Worm (Caenorhabditis elegans): Measurements from ENCODE around the gene Y45F3A.8.

Y45F3A.8 gene

DNA sequence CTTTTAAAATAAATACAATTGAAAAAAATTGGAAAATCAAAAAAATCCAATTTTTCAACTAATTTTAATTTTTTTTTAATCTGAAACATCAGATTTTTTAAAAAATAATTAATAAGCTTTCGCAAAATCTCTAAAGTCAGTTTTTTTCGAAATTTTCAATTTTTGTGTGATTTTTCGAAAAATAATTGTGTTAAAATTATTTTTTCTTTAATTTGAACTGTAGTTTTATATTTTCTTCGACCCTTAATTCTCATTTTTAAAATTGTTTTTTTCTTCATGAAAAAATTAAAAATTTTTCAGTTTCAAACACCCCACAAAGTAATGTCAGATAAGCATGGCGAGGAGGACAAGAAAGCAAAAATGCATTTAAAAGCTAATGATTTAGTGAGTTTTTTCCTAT lies 12.4 kb upstream of the Y45F3A.8 start, which contains the start of gene rabx-5:
TSS of gene rabx-5 (plus strand) at position 301 of the 400 bp plus-strand sequence.
- TF ChIP-seq ref-1 (GFP tag; conservative IDR thresholded peaks at IDR 0.05), result no peak
- TF ChIP-seq ztf-23 (GFP tag; IDR thresholded peaks at IDR 0.05), result no peak
- no peak for TF ChIP-seq T22C8.4 (GFP tag; IDR thresholded peaks at IDR 0.05)
- TF ChIP-seq flt-1 (GFP tag; IDR thresholded peaks at IDR 0.05), result no peak
- no peak for TF ChIP-seq tab-1 (GFP tag; IDR thresholded peaks at IDR 0.05)
- TF ChIP-seq klf-2 (GFP tag; conservative IDR thresholded peaks at IDR 0.05), result no peak
- TF ChIP-seq med-1 (GFP tag; optimal IDR thresholded peaks at IDR 0.05; ENCODE audit: insufficient read depth), result no peak
- no peak for TF ChIP-seq ztf-29 (GFP tag; IDR thresholded peaks at IDR 0.05)
- no peak for TF ChIP-seq cog-1 (tag; optimal IDR thresholded peaks at IDR 0.05)

DNA sequence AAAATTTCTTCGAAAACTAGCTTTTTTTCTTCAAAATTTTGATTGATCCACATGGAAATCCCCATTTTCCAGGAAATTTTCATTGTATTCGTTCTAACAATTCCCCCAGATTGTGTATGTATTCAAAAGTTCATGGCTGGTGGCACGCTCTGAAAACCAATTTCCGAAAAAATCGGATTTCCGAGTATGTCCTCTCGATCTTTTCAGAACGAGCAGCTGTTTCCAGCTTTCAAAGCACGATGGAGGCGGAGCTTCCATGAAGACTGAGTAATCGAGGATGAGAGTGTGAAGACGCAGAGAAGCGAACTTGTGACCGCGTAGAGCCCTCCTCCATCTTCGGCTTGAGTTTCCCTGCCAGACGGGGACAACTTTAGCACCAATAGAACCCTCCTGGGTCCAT lies 11.7 kb upstream of the Y45F3A.8 start:
- TF ChIP-seq klf-2 (GFP tag; conservative IDR thresholded peaks at IDR 0.05) (no peak), tab-1 (GFP tag; IDR thresholded peaks at IDR 0.05) (no peak), ztf-29 (GFP tag; IDR thresholded peaks at IDR 0.05) (no peak), med-1 (GFP tag; optimal IDR thresholded peaks at IDR 0.05; ENCODE audit: insufficient read depth) (no peak), flt-1 (GFP tag; IDR thresholded peaks at IDR 0.05) (no peak), T22C8.4 (GFP tag; IDR thresholded peaks at IDR 0.05) (no peak), cog-1 (tag; optimal IDR thresholded peaks at IDR 0.05) (no peak), ztf-23 (GFP tag; IDR thresholded peaks at IDR 0.05) (no peak), ref-1 (GFP tag; conservative IDR thresholded peaks at IDR 0.05) (no peak)

DNA sequence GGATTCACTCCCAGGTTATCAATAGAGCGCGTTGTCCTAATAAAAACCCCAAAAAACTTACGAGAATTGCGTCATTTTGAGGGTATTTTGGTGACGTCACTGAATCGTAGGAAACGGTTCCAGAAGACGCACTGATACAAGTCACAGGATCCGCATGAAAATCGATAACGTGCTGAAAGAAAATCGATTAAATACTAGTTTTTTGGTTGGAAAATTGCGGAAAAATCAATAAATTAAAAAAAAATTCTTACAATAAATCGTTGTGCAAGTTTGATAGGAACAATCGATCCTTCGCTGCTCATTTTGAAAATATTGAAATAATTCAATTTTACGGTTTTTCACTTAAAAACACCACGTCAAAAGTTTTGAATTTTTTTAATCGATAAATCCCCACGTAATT lies 10.6 kb upstream of the Y45F3A.8 start, which contains the start of gene Y39A1A.2:
TSS of gene Y39A1A.2 (minus strand) at position 319 of the 400 bp plus-strand sequence.
- no peak for TF ChIP-seq ztf-23 (GFP tag; IDR thresholded peaks at IDR 0.05)
- TF ChIP-seq med-1 (GFP tag; optimal IDR thresholded peaks at IDR 0.05; ENCODE audit: insufficient read depth), result no peak
- TF ChIP-seq T22C8.4 (GFP tag; IDR thresholded peaks at IDR 0.05), result peak; percentile 43; the same call in 1 of the 2 replicates
- TF ChIP-seq klf-2 (GFP tag; conservative IDR thresholded peaks at IDR 0.05), result no peak

DNA sequence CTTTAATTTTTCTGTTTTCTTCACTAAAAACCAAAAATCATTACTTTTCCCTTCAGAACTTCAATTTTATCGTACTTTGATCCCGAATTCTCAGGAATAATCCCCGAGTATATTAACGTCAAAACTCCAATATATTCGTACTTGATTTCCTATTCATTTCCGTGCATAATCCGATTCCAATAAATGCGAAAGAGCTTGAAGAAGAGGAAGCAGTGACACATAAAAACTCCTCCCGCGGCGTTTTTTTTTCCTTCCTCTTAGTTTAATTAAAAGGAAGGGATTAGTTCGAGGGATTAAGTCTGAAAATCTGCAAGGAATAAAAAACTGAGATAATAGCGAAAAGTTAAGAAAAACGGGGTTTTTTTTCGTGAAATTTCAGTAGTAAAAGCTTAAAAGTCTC lies 8.3 kb upstream of the Y45F3A.8 start:
- TF ChIP-seq flt-1 (GFP tag; IDR thresholded peaks at IDR 0.05), result no peak
- TF ChIP-seq ref-1 (GFP tag; conservative IDR thresholded peaks at IDR 0.05), result no peak
- no peak for TF ChIP-seq cog-1 (tag; optimal IDR thresholded peaks at IDR 0.05)
- TF ChIP-seq klf-2 (GFP tag; conservative IDR thresholded peaks at IDR 0.05), result no peak
- TF ChIP-seq tab-1 (GFP tag; IDR thresholded peaks at IDR 0.05), result no peak
- TF ChIP-seq ztf-23 (GFP tag; IDR thresholded peaks at IDR 0.05), result no peak
- TF ChIP-seq T22C8.4 (GFP tag; IDR thresholded peaks at IDR 0.05), result no peak
- no peak for TF ChIP-seq med-1 (GFP tag; optimal IDR thresholded peaks at IDR 0.05; ENCODE audit: insufficient read depth)
- TF ChIP-seq ztf-29 (GFP tag; IDR thresholded peaks at IDR 0.05), result no peak

- TF ChIP-seq flt-1 (GFP tag; IDR thresholded peaks at IDR 0.05) (no peak), ztf-23 (GFP tag; IDR thresholded peaks at IDR 0.05) (no peak), tab-1 (GFP tag; IDR thresholded peaks at IDR 0.05) (no peak), T22C8.4 (GFP tag; IDR thresholded peaks at IDR 0.05) (no peak), med-1 (GFP tag; optimal IDR thresholded peaks at IDR 0.05; ENCODE audit: insufficient read depth) (no peak), ztf-29 (GFP tag; IDR thresholded peaks at IDR 0.05) (no peak)
Observed at ce11 chrIII:10600138-10600626, 7.6 kb upstream of the Y45F3A.8 start, which contains the start of gene epg-6. Gene epg-6, minus strand, starts transcription at chrIII:10600188.

ce11 chrIII:10599699-10600098 lies 7.1 kb upstream of the Y45F3A.8 start:
- TF ChIP-seq cog-1 (tag; optimal IDR thresholded peaks at IDR 0.05) (no peak), ztf-29 (GFP tag; IDR thresholded peaks at IDR 0.05) (no peak), klf-2 (GFP tag; conservative IDR thresholded peaks at IDR 0.05) (no peak), T22C8.4 (GFP tag; IDR thresholded peaks at IDR 0.05) (no peak), flt-1 (GFP tag; IDR thresholded peaks at IDR 0.05) (no peak), tab-1 (GFP tag; IDR thresholded peaks at IDR 0.05) (no peak), med-1 (GFP tag; optimal IDR thresholded peaks at IDR 0.05; ENCODE audit: insufficient read depth) (no peak), ref-1 (GFP tag; conservative IDR thresholded peaks at IDR 0.05) (no peak), ztf-23 (GFP tag; IDR thresholded peaks at IDR 0.05) (0 out of 2 replicates have a peak, but pooled peaks have one; percentile 9)

DNA sequence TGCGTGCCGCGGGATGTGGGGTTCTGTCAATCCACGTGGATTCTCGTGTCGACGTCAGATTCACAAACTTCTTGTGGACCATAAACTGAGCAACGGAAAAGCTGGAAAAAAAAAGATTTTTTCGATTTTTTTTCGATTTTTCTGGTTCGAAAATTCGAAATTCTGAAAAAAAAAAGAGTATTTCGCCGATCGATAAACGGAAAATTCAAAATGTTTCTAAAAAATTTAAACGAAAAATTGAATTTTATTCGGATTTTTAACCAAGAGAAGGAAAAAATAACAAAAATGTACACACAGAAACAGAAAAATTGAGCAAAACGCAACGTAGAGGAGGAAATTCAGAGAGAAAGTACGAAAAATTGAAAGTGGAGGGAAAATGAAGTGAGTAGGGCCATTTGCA lies 3.8 kb upstream of the Y45F3A.8 start, which contains the start of gene Y39A1A.3:
TSS of gene Y39A1A.3 (minus strand) at position 101 of the 400 bp plus-strand sequence.
- TF ChIP-seq tab-1 (GFP tag; IDR thresholded peaks at IDR 0.05), result no peak
- no peak for TF ChIP-seq ztf-23 (GFP tag; IDR thresholded peaks at IDR 0.05)
- no peak for TF ChIP-seq klf-2 (GFP tag; conservative IDR thresholded peaks at IDR 0.05)
- no peak for TF ChIP-seq ztf-29 (GFP tag; IDR thresholded peaks at IDR 0.05)
- no peak for TF ChIP-seq ref-1 (GFP tag; conservative IDR thresholded peaks at IDR 0.05)
- TF ChIP-seq flt-1 (GFP tag; IDR thresholded peaks at IDR 0.05), result no peak
- no peak for TF ChIP-seq T22C8.4 (GFP tag; IDR thresholded peaks at IDR 0.05)
- TF ChIP-seq cog-1 (tag; optimal IDR thresholded peaks at IDR 0.05), result no peak

DNA sequence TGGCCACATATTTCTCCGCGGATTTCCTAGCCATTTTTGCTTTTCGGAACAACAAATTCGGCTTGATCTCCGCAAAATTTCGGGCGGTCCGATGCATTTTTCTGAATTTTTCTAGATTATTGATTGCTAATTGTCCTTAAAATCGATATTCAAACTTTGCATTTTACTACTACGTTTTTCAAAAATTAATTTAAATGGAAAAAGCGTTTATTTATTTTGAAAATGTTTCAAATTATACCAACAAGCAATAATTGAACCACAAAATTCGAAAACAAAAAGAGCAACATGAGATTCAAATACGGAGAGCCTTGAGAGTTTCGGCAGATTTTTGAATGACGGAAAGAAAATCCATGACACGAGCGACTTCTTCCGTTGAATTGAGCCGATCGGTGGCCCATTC lies 2.4 kb upstream of the Y45F3A.8 start, which contains the start of gene Y45F3A.9:
TSS of gene Y45F3A.9 (minus strand) at position 101 of the 400 bp plus-strand sequence.
- no peak for TF ChIP-seq med-1 (GFP tag; optimal IDR thresholded peaks at IDR 0.05; ENCODE audit: insufficient read depth)
- no peak for TF ChIP-seq cog-1 (tag; optimal IDR thresholded peaks at IDR 0.05)
- no peak for TF ChIP-seq T22C8.4 (GFP tag; IDR thresholded peaks at IDR 0.05)
- no peak for TF ChIP-seq klf-2 (GFP tag; conservative IDR thresholded peaks at IDR 0.05)
- TF ChIP-seq flt-1 (GFP tag; IDR thresholded peaks at IDR 0.05), result no peak
- no peak for TF ChIP-seq ztf-29 (GFP tag; IDR thresholded peaks at IDR 0.05)
- TF ChIP-seq ref-1 (GFP tag; conservative IDR thresholded peaks at IDR 0.05), result no peak
- TF ChIP-seq ztf-23 (GFP tag; IDR thresholded peaks at IDR 0.05), result no peak
- TF ChIP-seq tab-1 (GFP tag; IDR thresholded peaks at IDR 0.05), result no peak

ce11 chrIII:10592074-10592473 lies 555 bp downstream of the Y45F3A.8 start:
- TF ChIP-seq tab-1 (GFP tag; IDR thresholded peaks at IDR 0.05) (no peak), ztf-29 (GFP tag; IDR thresholded peaks at IDR 0.05) (no peak), flt-1 (GFP tag; IDR thresholded peaks at IDR 0.05) (no peak), ref-1 (GFP tag; conservative IDR thresholded peaks at IDR 0.05) (no peak), klf-2 (GFP tag; conservative IDR thresholded peaks at IDR 0.05) (no peak), cog-1 (tag; optimal IDR thresholded peaks at IDR 0.05) (no peak), med-1 (GFP tag; optimal IDR thresholded peaks at IDR 0.05; ENCODE audit: insufficient read depth) (no peak), T22C8.4 (GFP tag; IDR thresholded peaks at IDR 0.05) (no peak), ztf-23 (GFP tag; IDR thresholded peaks at IDR 0.05) (no peak)

DNA sequence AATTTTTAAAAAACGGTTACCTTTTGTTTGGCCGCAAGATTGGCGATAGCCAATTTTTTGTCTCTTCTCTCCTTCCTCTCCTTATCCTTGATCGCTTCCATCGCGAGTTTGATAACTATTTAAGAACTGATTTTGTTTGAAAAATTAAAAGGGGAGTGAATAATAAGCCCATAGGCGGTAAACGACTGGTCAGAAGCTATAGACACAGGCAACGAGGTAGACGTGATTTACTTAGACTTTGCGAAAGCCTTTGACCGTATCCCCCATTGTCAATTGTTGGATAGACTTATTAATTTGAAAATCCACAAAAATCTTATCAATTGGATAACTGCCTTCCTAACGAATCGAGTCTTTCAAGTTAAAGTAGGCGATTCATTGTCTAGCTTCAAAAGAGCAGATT lies 6.4 kb downstream of the Y45F3A.8 start, which contains the start of gene Y45F3A.5:
TSS of gene Y45F3A.5 (minus strand) at position 101 of the 400 bp plus-strand sequence.
- no peak for TF ChIP-seq cog-1 (tag; optimal IDR thresholded peaks at IDR 0.05)
- TF ChIP-seq flt-1 (GFP tag; IDR thresholded peaks at IDR 0.05), result no peak
- TF ChIP-seq tab-1 (GFP tag; IDR thresholded peaks at IDR 0.05), result no peak
- TF ChIP-seq ref-1 (GFP tag; conservative IDR thresholded peaks at IDR 0.05), result no peak
- no peak for TF ChIP-seq T22C8.4 (GFP tag; IDR thresholded peaks at IDR 0.05)
- TF ChIP-seq klf-2 (GFP tag; conservative IDR thresholded peaks at IDR 0.05), result no peak
- no peak for TF ChIP-seq med-1 (GFP tag; optimal IDR thresholded peaks at IDR 0.05; ENCODE audit: insufficient read depth)
- no peak for TF ChIP-seq ztf-23 (GFP tag; IDR thresholded peaks at IDR 0.05)
- TF ChIP-seq ztf-29 (GFP tag; IDR thresholded peaks at IDR 0.05), result no peak

Measured in whole organism, midembryonic.